Worm (Caenorhabditis elegans) whole organism, L3 larva: Measurements from ENCODE around the gene T05G5.1.

Source experiments
- ama-1 ChIP-seq: fragments of 150-350 bp; optimal IDR thresholded peaks from 2 replicates; lab custom pipeline; 2018
- daf-12 ChIP-seq: fragments of 150-350 bp; optimal IDR thresholded peaks from 2 replicates; lab custom pipeline; 2014; ENCODE audit warnings: missing biosample characterization, missing genetic modification reagents, missing genetic modification characterization
- elt-2 ChIP-seq: sonication (generic microtip); optimal IDR thresholded peaks from 2 replicates; lab custom pipeline; 2016; ENCODE audit warnings: missing genetic modification reagents, mild to moderate bottlenecking, missing genetic modification characterization, missing compliant biosample characterization
- fos-1 ChIP-seq: fragments of 150-350 bp; optimal IDR thresholded peaks from 2 replicates; lab custom pipeline; 2014; ENCODE audit warnings: missing biosample characterization, missing genetic modification characterization
- lin-39 ChIP-seq: fragments of 150-350 bp; optimal IDR thresholded peaks from 2 replicates; lab custom pipeline; 2018; ENCODE audit warnings: missing biosample characterization, missing genetic modification reagents, missing genetic modification characterization
- nhr-11 ChIP-seq: fragments of 150-350 bp; optimal IDR thresholded peaks from 2 replicates; lab custom pipeline; 2014; ENCODE audit warnings: missing biosample characterization, missing genetic modification characterization
- nhr-12 ChIP-seq: fragments of 150-350 bp; optimal IDR thresholded peaks from 2 replicates; lab custom pipeline; 2014; ENCODE audit warnings: missing biosample characterization, missing genetic modification characterization
- nhr-23 ChIP-seq: fragments of 150-350 bp; optimal IDR thresholded peaks from 2 replicates; lab custom pipeline; 2014; ENCODE audit warnings: missing biosample characterization, missing genetic modification reagents, missing genetic modification characterization
- snpc-4 ChIP-seq: fragments of 150-350 bp; optimal IDR thresholded peaks from 2 replicates; lab custom pipeline; 2014; ENCODE audit warnings: missing biosample characterization, missing genetic modification characterization
- tbx-2 ChIP-seq: sonication (generic microtip); optimal IDR thresholded peaks from 2 replicates; lab custom pipeline; 2016; ENCODE audit warnings: mild to moderate bottlenecking, missing genetic modification characterization, missing compliant biosample characterization
- zag-1 ChIP-seq: fragments of 150-350 bp; optimal IDR thresholded peaks from 2 replicates; lab custom pipeline; 2014; ENCODE audit warnings: missing biosample characterization, missing genetic modification characterization

ce11 chrIII:9727439-9727838, 15.7 kb downstream of the T05G5.1 start, which contains the start of gene C07A9.12:
- TF ChIP-seq fos-1 (tag; lab: Kevin White, UChicago) (no peak), nhr-23 (tag; lab: Kevin White, UChicago) (no peak), daf-12 (no peak), zag-1 (no peak), ama-1 (no peak), nhr-11 (tag; lab: Kevin White, UChicago) (no peak), nhr-12 (no peak), lin-39 (no peak), snpc-4 (tag; lab: Kevin White, UChicago) (no peak), elt-2 (tag; lab: Kevin White, UChicago) (no peak), tbx-2 (tag; lab: Kevin White, UChicago) (no peak)
